Fruit fly (Drosophila melanogaster) whole organism, pupa: Measurements from ENCODE around the gene Lip2.

Experiments used
- CG10348 ChIP-seq: fragments of 200-800 bp; sonication (Bioruptor generic); IDR thresholded peaks from 2 replicates; pipeline ENCODE4 v1.3.6; 2022; ENCODE audit warnings: missing biosample characterization, missing genetic modification characterization
- CG12605 ChIP-seq: fragments of 200-800 bp; sonication (Bioruptor generic); IDR thresholded peaks from 2 replicates; pipeline ENCODE4 v1.3.6; 2022; ENCODE audit warnings: missing biosample characterization, missing genetic modification characterization
- CG13204 ChIP-seq: fragments of 200-800 bp; sonication (Bioruptor generic); optimal IDR thresholded peaks from 2 replicates; lab custom pipeline; 2018; ENCODE audit warnings: missing biosample characterization, mild to moderate bottlenecking, missing genetic modification characterization, moderate library complexity
- CG14655 ChIP-seq: fragments of 200-800 bp; sonication (Bioruptor generic); optimal IDR thresholded peaks from 3 replicates; lab custom pipeline; 2017; ENCODE audit warnings: mild to moderate bottlenecking, missing biosample characterization, missing genetic modification reagents, missing genetic modification characterization
- CG15710 ChIP-seq: fragments of 200-800 bp; sonication (Bioruptor generic); optimal IDR thresholded peaks from 2 replicates; lab custom pipeline; 2018; ENCODE audit warnings: missing biosample characterization, mild to moderate bottlenecking, missing genetic modification characterization, moderate library complexity
- CG17806 ChIP-seq: fragments of 200-800 bp; sonication (Bioruptor generic); optimal IDR thresholded peaks from 2 replicates; lab custom pipeline; 2018; ENCODE audit warnings: missing biosample characterization, mild to moderate bottlenecking, missing genetic modification characterization, moderate library complexity
- CG32121 ChIP-seq: fragments of 200-800 bp; sonication (Bioruptor generic); IDR thresholded peaks from 2 replicates; pipeline ENCODE4 v1.3.6; 2022; ENCODE audit warnings: missing biosample characterization, missing genetic modification characterization
- CG34367 ChIP-seq: fragments of 200-800 bp; sonication (Bioruptor generic); optimal IDR thresholded peaks from 2 replicates; lab custom pipeline; 2018; ENCODE audit warnings: missing biosample characterization, mild to moderate bottlenecking, missing genetic modification characterization
- CG4496 ChIP-seq: fragments of 200-800 bp; sonication (Bioruptor generic); IDR thresholded peaks from 3 replicates; pipeline ENCODE4 v1.3.6; 2022; ENCODE audit warnings: missing biosample characterization, missing genetic modification characterization
- CG8159 ChIP-seq: fragments of 200-800 bp; sonication (Bioruptor generic); optimal IDR thresholded peaks from 3 replicates; lab custom pipeline; 2018; ENCODE audit warnings: missing biosample characterization, mild to moderate bottlenecking, missing genetic modification characterization, moderate library complexity
- CG8301 ChIP-seq: fragments of 200-800 bp; sonication (Bioruptor generic); optimal IDR thresholded peaks from 2 replicates; lab custom pipeline; 2018; ENCODE audit warnings: missing biosample characterization, mild to moderate bottlenecking, missing genetic modification characterization
- CG9948 ChIP-seq: fragments of 200-800 bp; sonication (Bioruptor generic); optimal IDR thresholded peaks from 2 replicates; lab custom pipeline; 2018; ENCODE audit warnings: missing biosample characterization, mild to moderate bottlenecking, missing genetic modification characterization, moderate library complexity
- D1 ChIP-seq: fragments of 200-800 bp; sonication (Bioruptor generic); optimal IDR thresholded peaks from 2 replicates; lab custom pipeline; 2018; ENCODE audit warnings: missing biosample characterization, mild to moderate bottlenecking, missing genetic modification characterization, moderate library complexity
- EcR ChIP-seq: fragments of 200-800 bp; sonication (Bioruptor generic); optimal IDR thresholded peaks from 3 replicates; lab custom pipeline; 2019; ENCODE audit warnings: missing biosample characterization, missing genetic modification characterization, mild to moderate bottlenecking, moderate library complexity, missing genetic modification reagents
- Ets98B ChIP-seq: fragments of 200-800 bp; sonication (Bioruptor generic); IDR thresholded peaks from 2 replicates; pipeline ENCODE4 v1.3.6; 2022; ENCODE audit warnings: missing biosample characterization, missing genetic modification characterization
- Pif1A ChIP-seq: fragments of 200-800 bp; sonication (Bioruptor generic); optimal IDR thresholded peaks from 3 replicates; lab custom pipeline; 2016; ENCODE audit warnings: missing biosample characterization, missing genetic modification characterization
- Pif1B ChIP-seq: fragments of 200-800 bp; sonication (Bioruptor generic); optimal IDR thresholded peaks from 3 replicates; lab custom pipeline; 2016; ENCODE audit warnings: missing biosample characterization, missing genetic modification characterization
- Snoo ChIP-seq: fragments of 200-800 bp; sonication (Bioruptor generic); optimal IDR thresholded peaks from 3 replicates; lab custom pipeline; 2017; ENCODE audit warnings: missing biosample characterization, mild to moderate bottlenecking, missing genetic modification characterization, inconsistent platforms
- fd96Ca ChIP-seq: fragments of 200-800 bp; sonication (Bioruptor generic); IDR thresholded peaks from 3 replicates; pipeline ENCODE4 v1.3.6; 2022; ENCODE audit warnings: missing biosample characterization, missing genetic modification characterization
- gl ChIP-seq: fragments of 200-800 bp; sonication (Bioruptor generic); optimal IDR thresholded peaks from 2 replicates; lab custom pipeline; 2018; ENCODE audit warnings: missing biosample characterization, mild to moderate bottlenecking, missing genetic modification characterization
- rn ChIP-seq: fragments of 200-800 bp; sonication (Bioruptor generic); IDR thresholded peaks from 2 replicates; pipeline ENCODE4 v1.3.6; 2022; ENCODE audit warnings: missing biosample characterization, missing genetic modification characterization

Gene Lip2

dm6 chr2L:10685666-10686065 is 23.6 kb downstream of the Lip2 start:
- no peak for TF ChIP-seq gl (tag; lab: Kevin White, UChicago)
- no peak for TF ChIP-seq rn (GFP tag; lab: Robert Waterston, UW)
- TF ChIP-seq CG34367 (tag; lab: Kevin White, UChicago), result no peak
- no peak for TF ChIP-seq CG32121 (GFP tag; lab: Robert Waterston, UW)

dm6 chr2L:10684309-10684708 is 24.9 kb downstream of the Lip2 start, which contains the start of gene CG7299:
CG7299 (minus strand) TSS chr2L:10684409.
- TF ChIP-seq CG32121 (GFP tag; lab: Robert Waterston, UW) (no peak), gl (tag; lab: Kevin White, UChicago) (no peak), CG17806 (tag; lab: Kevin White, UChicago) (no peak), rn (GFP tag; lab: Robert Waterston, UW) (no peak), CG9948 (tag; lab: Kevin White, UChicago) (no peak), CG4496 (no peak), D1 (tag; lab: Kevin White, UChicago) (no peak), CG14655 (GFP tag; lab: Kevin White, UChicago) (no peak), EcR (GFP tag; lab: Kevin White, UChicago) (no peak), CG8159 (no peak)

dm6 chr2L:10682912-10683311 is 26.3 kb downstream of the Lip2 start:
- TF ChIP-seq CG10348 (GFP tag; lab: Robert Waterston, UW) (no peak), rn (GFP tag; lab: Robert Waterston, UW) (no peak), EcR (GFP tag; lab: Kevin White, UChicago) (no peak), Pif1B (no peak), CG34367 (tag; lab: Kevin White, UChicago) (no peak), CG4496 (no peak), Pif1A (GFP tag; lab: Kevin White, UChicago) (no peak), CG14655 (GFP tag; lab: Kevin White, UChicago) (no peak), D1 (tag; lab: Kevin White, UChicago) (no peak), CG8159 (no peak), CG32121 (GFP tag; lab: Robert Waterston, UW) (no peak), CG15710 (tag; lab: Kevin White, UChicago) (no peak), CG9948 (tag; lab: Kevin White, UChicago) (no peak), Ets98B (GFP tag; lab: Robert Waterston, UW) (no peak), CG17806 (tag; lab: Kevin White, UChicago) (no peak)
- TF ChIP-seq, all 21 proteins: peak for 0

- TF ChIP-seq CG13204 (GFP tag; lab: Kevin White, UChicago) (no peak), CG15710 (tag; lab: Kevin White, UChicago) (no peak), Pif1B (no peak), Snoo (tag; lab: Kevin White, UChicago) (no peak), CG32121 (GFP tag; lab: Robert Waterston, UW) (no peak), CG12605 (no peak), CG14655 (GFP tag; lab: Kevin White, UChicago) (no peak), Ets98B (GFP tag; lab: Robert Waterston, UW) (no peak), CG17806 (tag; lab: Kevin White, UChicago) (no peak), CG34367 (tag; lab: Kevin White, UChicago) (no peak), CG9948 (tag; lab: Kevin White, UChicago) (no peak), CG4496 (no peak), gl (tag; lab: Kevin White, UChicago) (no peak), EcR (GFP tag; lab: Kevin White, UChicago) (no peak), CG10348 (GFP tag; lab: Robert Waterston, UW) (no peak), fd96Ca (GFP tag; lab: Robert Waterston, UW) (no peak)
Observed at dm6 chr2L:10682197-10682596, 27.1 kb downstream of the Lip2 start.

dm6 chr2L:10681602-10682001 is 27.7 kb downstream of the Lip2 start, which contains the start of gene CG17107:
CG17107 (plus strand) TSS chr2L:10681902.
- TF ChIP-seq Ets98B (GFP tag; lab: Robert Waterston, UW) (no peak), Pif1A (GFP tag; lab: Kevin White, UChicago) (no peak), CG13204 (GFP tag; lab: Kevin White, UChicago) (no peak), CG8159 (no peak), CG14655 (GFP tag; lab: Kevin White, UChicago) (no peak), CG17806 (tag; lab: Kevin White, UChicago) (no peak), CG32121 (GFP tag; lab: Robert Waterston, UW) (no peak), CG8301 (tag; lab: Kevin White, UChicago) (no peak), CG12605 (no peak), Pif1B (no peak), gl (tag; lab: Kevin White, UChicago) (no peak), CG9948 (tag; lab: Kevin White, UChicago) (no peak), rn (GFP tag; lab: Robert Waterston, UW) (no peak), CG34367 (tag; lab: Kevin White, UChicago) (no peak), fd96Ca (GFP tag; lab: Robert Waterston, UW) (no peak)

- TF ChIP-seq CG4496 (0 out of 3 replicates have a peak, but pooled peaks have one; percentile 20), CG8301 (tag; lab: Kevin White, UChicago) (no peak)
Observed at dm6 chr2L:10680584-10681080, 28.6 kb downstream of the Lip2 start, which contains the start of gene CG17105. CG17105 (plus strand) TSS chr2L:10681030.
